Fruit fly (Drosophila melanogaster) whole organism, embryonic: ENCODE data around the gene CG43165.

Experiments used
- Ada2b ChIP-seq: fragments of 200-800 bp; sonication (Bioruptor generic); IDR thresholded peaks from 2 replicates; pipeline ENCODE4 v1.3.6; 2022; ENCODE audit warnings: missing biosample characterization, missing genetic modification characterization
- Bgb ChIP-seq: fragments of 200-800 bp; sonication (Bioruptor generic); IDR thresholded peaks from 2 replicates; pipeline ENCODE4 v1.3.6; 2022; ENCODE audit warnings: missing biosample characterization, missing genetic modification characterization; ENCODE audit not compliant: partially characterized antibody
- CG10209 ChIP-seq: fragments of 200-800 bp; sonication (Bioruptor generic); optimal IDR thresholded peaks from 3 replicates; lab custom pipeline; 2017; ENCODE audit warnings: missing biosample characterization, mild to moderate bottlenecking, missing genetic modification characterization, missing genetic modification reagents
- CG10321 ChIP-seq: fragments of 200-800 bp; sonication (Bioruptor generic); IDR thresholded peaks from 2 replicates; pipeline ENCODE4 v1.3.6; 2022; ENCODE audit warnings: missing biosample characterization, missing genetic modification characterization
- CG11085 ChIP-seq: fragments of 200-800 bp; sonication (Bioruptor generic); IDR thresholded peaks from 2 replicates; pipeline ENCODE4 v1.3.6; 2022; ENCODE audit warnings: missing biosample characterization, missing genetic modification characterization
- CG11504 ChIP-seq: fragments of 200-800 bp; sonication (Bioruptor generic); optimal IDR thresholded peaks from 3 replicates; lab custom pipeline; 2019; ENCODE audit warnings: missing biosample characterization, mild to moderate bottlenecking, missing genetic modification characterization, moderate library complexity
- CG12659 ChIP-seq: fragments of 200-800 bp; sonication (Bioruptor generic); optimal IDR thresholded peaks from 3 replicates; lab custom pipeline; 2017; ENCODE audit warnings: mild to moderate bottlenecking, missing biosample characterization, missing genetic modification reagents, missing genetic modification characterization
- CG13775 ChIP-seq: fragments of 200-800 bp; sonication (Bioruptor generic); optimal IDR thresholded peaks from 3 replicates; lab custom pipeline; 2017; ENCODE audit warnings: missing biosample characterization, mild to moderate bottlenecking, missing genetic modification characterization
- CG14710 ChIP-seq: fragments of 200-800 bp; sonication (Bioruptor generic); optimal IDR thresholded peaks from 3 replicates; lab custom pipeline; 2019; ENCODE audit warnings: missing biosample characterization, mild to moderate bottlenecking, missing genetic modification characterization, moderate library complexity
- CG14860 ChIP-seq: fragments of 200-800 bp; sonication (Bioruptor generic); IDR thresholded peaks from 3 replicates; pipeline ENCODE4 v1.3.6; 2022; ENCODE audit warnings: missing biosample characterization, missing genetic modification characterization; ENCODE audit not compliant: partially characterized antibody
- CG18599 ChIP-seq: fragments of 200-800 bp; sonication (Bioruptor generic); optimal IDR thresholded peaks from 3 replicates; lab custom pipeline; 2017; ENCODE audit warnings: missing biosample characterization, missing genetic modification characterization, mild to moderate bottlenecking, moderate library complexity, missing genetic modification reagents
- CG2129 ChIP-seq: fragments of 200-800 bp; sonication (Bioruptor generic); IDR thresholded peaks from 2 replicates; pipeline ENCODE4 v1.3.6; 2022; ENCODE audit warnings: missing biosample characterization, missing genetic modification characterization; ENCODE audit not compliant: partially characterized antibody
- CG2202 ChIP-seq: fragments of 200-800 bp; sonication (Bioruptor generic); optimal IDR thresholded peaks from 2 replicates; lab custom pipeline; 2018; ENCODE audit warnings: missing biosample characterization, mild to moderate bottlenecking, missing genetic modification characterization
- CG32767 ChIP-seq: fragments of 200-800 bp; sonication (Bioruptor generic); IDR thresholded peaks from 2 replicates; pipeline ENCODE4 v1.3.6; 2022; ENCODE audit warnings: missing biosample characterization, missing genetic modification characterization
- CG34376 ChIP-seq: fragments of 200-800 bp; sonication (Bioruptor generic); optimal IDR thresholded peaks from 2 replicates; lab custom pipeline; 2018; ENCODE audit warnings: missing biosample characterization, mild to moderate bottlenecking, missing genetic modification characterization
- CG3995 ChIP-seq: fragments of 200-800 bp; sonication (Bioruptor generic); optimal IDR thresholded peaks from 3 replicates; lab custom pipeline; 2016; ENCODE audit warnings: missing biosample characterization, missing genetic modification characterization
- CG4820 ChIP-seq: fragments of 200-800 bp; sonication (Bioruptor generic); optimal IDR thresholded peaks from 3 replicates; lab custom pipeline; 2016; ENCODE audit warnings: missing biosample characterization, missing genetic modification characterization
- CG6175 ChIP-seq: fragments of 200-800 bp; sonication (Bioruptor generic); IDR thresholded peaks from 3 replicates; pipeline ENCODE4 v1.3.6; 2022; ENCODE audit warnings: missing biosample characterization, missing genetic modification characterization
- CG8290 ChIP-seq, 3 experiments: fragments of 200-800 bp; sonication (Bioruptor generic); optimal IDR thresholded peaks; 2 replicates each; lab custom pipeline; 2016 to 2019; ENCODE audit warnings: missing biosample characterization in 3 of 3, missing genetic modification characterization in 3 of 3, mild to moderate bottlenecking in 2 of 3, moderate library complexity in 1 of 3
- CTCF ChIP-seq: fragments of 200-800 bp; sonication (Bioruptor generic); optimal IDR thresholded peaks from 2 replicates; lab custom pipeline; 2017; ENCODE audit warnings: missing biosample characterization, mild to moderate bottlenecking, missing genetic modification characterization, moderate library complexity
- H2.0 ChIP-seq: fragments of 200-800 bp; sonication (Bioruptor generic); IDR thresholded peaks from 2 replicates; pipeline ENCODE4 v1.3.6; 2022; ENCODE audit warnings: missing biosample characterization, missing genetic modification characterization
- HLH3B ChIP-seq: fragments of 200-800 bp; sonication (Bioruptor generic); IDR thresholded peaks from 2 replicates; pipeline ENCODE4 v1.3.6; 2022; ENCODE audit warnings: missing biosample characterization, missing genetic modification characterization
- Hmx ChIP-seq: fragments of 200-800 bp; sonication (Bioruptor generic); optimal IDR thresholded peaks from 2 replicates; lab custom pipeline; 2016; ENCODE audit warnings: missing biosample characterization, missing genetic modification characterization
- Lim3 ChIP-seq: fragments of 200-800 bp; sonication (Bioruptor generic); IDR thresholded peaks from 2 replicates; pipeline ENCODE4 v1.3.6; 2022; ENCODE audit warnings: missing biosample characterization, missing genetic modification characterization
- Med ChIP-seq: fragments of 200-800 bp; sonication (Bioruptor generic); peaks from one replicate; lab custom pipeline; 2016; ENCODE audit warnings: missing biosample characterization, missing genetic modification characterization, mild to moderate bottlenecking, inconsistent platforms, moderate library complexity
- Mrtf ChIP-seq: fragments of 200-800 bp; sonication (Bioruptor generic); IDR thresholded peaks from 3 replicates; pipeline ENCODE4 v1.3.6; 2022; ENCODE audit warnings: missing biosample characterization, missing genetic modification characterization
- Stat92E ChIP-seq, 3 experiments: fragments of >200 bp in 2 of 3; fragments of 200-800 bp in 1 of 3; sonication (Bioruptor generic) in 1 of 3; optimal IDR thresholded peaks; 2 replicates each; lab custom pipeline; 2017 to 2019; ENCODE audit warnings: missing biosample characterization in 3 of 3, missing genetic modification characterization in 3 of 3, mild to moderate bottlenecking in 1 of 3, moderate library complexity in 1 of 3
- Trl ChIP-seq, 3 experiments: fragments of >200 bp in 2 of 3; fragments of 200-800 bp in 1 of 3; sonication (Bioruptor generic) in 1 of 3; optimal IDR thresholded peaks; 2 replicates in 1 of 3; 3 replicates in 2 of 3; lab custom pipeline; 2016 to 2017; ENCODE audit warnings: missing biosample characterization in 1 of 3, missing genetic modification characterization in 1 of 3
- bbx ChIP-seq: fragments of 200-800 bp; sonication (Bioruptor generic); IDR thresholded peaks from 2 replicates; pipeline ENCODE4 v1.3.6; 2022; ENCODE audit warnings: missing biosample characterization, missing genetic modification characterization; ENCODE audit not compliant: partially characterized antibody
- bowl ChIP-seq: fragments of 200-800 bp; sonication (Bioruptor generic); IDR thresholded peaks from 2 replicates; pipeline ENCODE4 v1.3.6; 2022; ENCODE audit warnings: missing biosample characterization, missing genetic modification characterization
- chif ChIP-seq, 2 experiments: fragments of 200-800 bp; sonication (Bioruptor generic); optimal IDR thresholded peaks; 3 replicates each; lab custom pipeline; 2016; ENCODE audit warnings: missing biosample characterization in 2 of 2, missing genetic modification characterization in 2 of 2
- chinmo ChIP-seq: fragments of 200-800 bp; sonication (Bioruptor generic); IDR thresholded peaks from 4 replicates; pipeline ENCODE4 v1.3.6; 2022; ENCODE audit warnings: missing biosample characterization, missing genetic modification characterization; ENCODE audit not compliant: partially characterized antibody
- dati ChIP-seq: fragments of 200-800 bp; sonication (Bioruptor generic); IDR thresholded peaks from 2 replicates; pipeline ENCODE4 v1.3.6; 2022; ENCODE audit warnings: missing biosample characterization, missing genetic modification characterization
- dm ChIP-seq: fragments of 200-800 bp; sonication (Bioruptor generic); optimal IDR thresholded peaks from 3 replicates; lab custom pipeline; 2016; ENCODE audit warnings: missing biosample characterization, missing genetic modification characterization
- fd64A ChIP-seq: fragments of 200-800 bp; sonication (Bioruptor generic); optimal IDR thresholded peaks from 3 replicates; lab custom pipeline; 2018; ENCODE audit warnings: missing biosample characterization, mild to moderate bottlenecking, missing genetic modification characterization
- gcm ChIP-seq: fragments of 200-800 bp; sonication (Bioruptor generic); optimal IDR thresholded peaks from 2 replicates; lab custom pipeline; 2019; ENCODE audit warnings: missing biosample characterization, mild to moderate bottlenecking, missing genetic modification characterization, moderate library complexity
- gem ChIP-seq: fragments of 200-800 bp; sonication (Bioruptor generic); optimal IDR thresholded peaks from 2 replicates; lab custom pipeline; 2019; ENCODE audit warnings: missing biosample characterization, mild to moderate bottlenecking, missing genetic modification characterization, moderate library complexity
- grn ChIP-seq: fragments of 200-800 bp; sonication (Bioruptor generic); optimal IDR thresholded peaks from 3 replicates; lab custom pipeline; 2017; ENCODE audit warnings: missing biosample characterization, missing genetic modification characterization
- gro ChIP-seq: fragments of 200-800 bp; sonication (Bioruptor generic); optimal IDR thresholded peaks from 2 replicates; lab custom pipeline; 2016; ENCODE audit warnings: missing biosample characterization, missing genetic modification characterization
- gsb-n ChIP-seq: fragments of 200-800 bp; sonication (Bioruptor generic); optimal IDR thresholded peaks from 3 replicates; lab custom pipeline; 2018; ENCODE audit warnings: missing biosample characterization, mild to moderate bottlenecking, missing genetic modification characterization
- gt ChIP-seq: fragments of 200-800 bp; sonication (Bioruptor generic); IDR thresholded peaks from 2 replicates; pipeline ENCODE4 v1.3.6; 2022; ENCODE audit warnings: missing biosample characterization, missing genetic modification characterization
- jigr1 ChIP-seq: fragments of 200-800 bp; sonication (Bioruptor generic); IDR thresholded peaks from 3 replicates; pipeline ENCODE4 v1.3.6; 2022; ENCODE audit warnings: missing biosample characterization, missing genetic modification characterization
- nau ChIP-seq: fragments of 200-800 bp; sonication (Bioruptor generic); optimal IDR thresholded peaks from 3 replicates; lab custom pipeline; 2017; ENCODE audit warnings: missing biosample characterization, mild to moderate bottlenecking, missing genetic modification characterization, missing genetic modification reagents
- org-1 ChIP-seq: fragments of 200-800 bp; sonication (Bioruptor generic); optimal IDR thresholded peaks from 2 replicates; lab custom pipeline; 2017; ENCODE audit warnings: missing biosample characterization, missing genetic modification characterization
- p53 ChIP-seq: fragments of 200-800 bp; sonication (Bioruptor generic); optimal IDR thresholded peaks from 2 replicates; lab custom pipeline; 2016; ENCODE audit warnings: missing biosample characterization, missing genetic modification characterization
- pan ChIP-seq, 4 experiments: fragments of >200 bp in 3 of 4; fragments of 200-800 bp in 1 of 4; sonication (Bioruptor generic) in 1 of 4; optimal IDR thresholded peaks in 3 of 4; IDR thresholded peaks in 1 of 4; 2 replicates each; pipeline versions ENCODE4 v1.3.6 to Lab custom; 2017 to 2022; ENCODE audit warnings: missing biosample characterization in 2 of 4, missing genetic modification characterization in 2 of 4, mixed read lengths in 1 of 4
- sna ChIP-seq: fragments of 200-800 bp; sonication (Bioruptor generic); IDR thresholded peaks from 2 replicates; pipeline ENCODE4 v1.3.6; 2022; ENCODE audit warnings: missing biosample characterization, missing genetic modification characterization; ENCODE audit not compliant: partially characterized antibody
- trh ChIP-seq: fragments of 200-800 bp; sonication (Bioruptor generic); optimal IDR thresholded peaks from 2 replicates; lab custom pipeline; 2016; ENCODE audit warnings: missing biosample characterization, missing genetic modification characterization

CG43165 gene

dm6 chr2L:3648173-3648972, 46.4 kb downstream of the CG43165 start (continued):
- TF ChIP-seq chinmo (GFP tag; lab: Robert Waterston, UW) = no peak
- TF ChIP-seq dati = no peak
- no peak for TF ChIP-seq CG11085
- TF ChIP-seq fd64A = no peak
- no peak for TF ChIP-seq CG6175 (GFP tag; lab: Robert Waterston, UW)
- peak; percentile 12 for TF ChIP-seq CTCF (GFP tag; lab: Kevin White, UChicago)
- no peak for TF ChIP-seq gt (GFP tag; lab: Robert Waterston, UW)
- TF ChIP-seq CG12659 (GFP tag; lab: Kevin White, UChicago) = no peak
- no peak for TF ChIP-seq CG11504 (tag; lab: Kevin White, UChicago)
- TF ChIP-seq pan (optimal IDR thresholded peaks at IDR 0.05; lab: Kevin White, UChicago) = no peak
- TF ChIP-seq pan (GFP tag; optimal IDR thresholded peaks at IDR 0.05 in 1 of 2, IDR thresholded peaks at IDR 0.05 in 1 of 2) = no peak
- no peak for TF ChIP-seq H2.0 (GFP tag; lab: Robert Waterston, UW)
- no peak; the same call in 1 of the 2 replicates for TF ChIP-seq HLH3B (GFP tag; lab: Robert Waterston, UW)
- no peak for TF ChIP-seq CG10321
- no peak for TF ChIP-seq CG13775 (GFP tag; lab: Kevin White, UChicago)
- TF ChIP-seq CG8290 (GFP tag; optimal IDR thresholded peaks at IDR 0.05; lab: Kevin White, UChicago) = no peak
- no peak for TF ChIP-seq CG8290 (tag; optimal IDR thresholded peaks at IDR 0.05; lab: Kevin White, UChicago)
- TF ChIP-seq dm (GFP tag; lab: Kevin White, UChicago) = no peak
- TF ChIP-seq gcm (GFP tag; lab: Kevin White, UChicago) = peak; percentile 11
- peak; percentile 21 to 41 for TF ChIP-seq Trl (optimal IDR thresholded peaks at IDR 0.05; lab: Kevin White, UChicago)
- TF ChIP-seq Trl (GFP tag; optimal IDR thresholded peaks at IDR 0.05; lab: Kevin White, UChicago) = no peak
- no peak for TF ChIP-seq CG2202 (tag; lab: Kevin White, UChicago)
- TF ChIP-seq bbx = peak; percentile 38; the same call in 1 of the 2 replicates
- no peak for TF ChIP-seq CG34376 (GFP tag; lab: Kevin White, UChicago)
- TF ChIP-seq org-1 (GFP tag; lab: Kevin White, UChicago) = no peak
- no peak for TF ChIP-seq Lim3 (GFP tag; lab: Robert Waterston, UW)
- peak; percentile 70 for TF ChIP-seq sna (GFP tag; lab: Robert Waterston, UW)
- peak; percentile 28 for TF ChIP-seq gem (tag; lab: Kevin White, UChicago)
- TF ChIP-seq Hmx = no peak
- no peak for TF ChIP-seq jigr1
- no peak for TF ChIP-seq Mrtf (GFP tag; lab: Robert Waterston, UW)
- TF ChIP-seq CG32767 (GFP tag; lab: Robert Waterston, UW) = no peak
- no peak for TF ChIP-seq gro (GFP tag; lab: Kevin White, UChicago)
- TF ChIP-seq CG2129 (GFP tag; lab: Robert Waterston, UW) = no peak
- TF ChIP-seq Stat92E (GFP tag; optimal IDR thresholded peaks at IDR 0.05; lab: Kevin White, UChicago) = no peak
- TF ChIP-seq gsb-n (tag; lab: Kevin White, UChicago) = no peak
- TF ChIP-seq trh (GFP tag; lab: Kevin White, UChicago) = no peak
- no peak for TF ChIP-seq p53
- no peak for TF ChIP-seq CG10209 (GFP tag; lab: Kevin White, UChicago)
- no peak for TF ChIP-seq CG14860 (GFP tag; lab: Robert Waterston, UW)
- TF ChIP-seq CG4820 (GFP tag; lab: Kevin White, UChicago) = no peak
- TF ChIP-seq CG14710 (tag; lab: Kevin White, UChicago) = no peak
- TF ChIP-seq CG3995 = no peak
- TF ChIP-seq Ada2b (GFP tag; lab: Robert Waterston, UW) = no peak
- TF ChIP-seq CG18599 = no peak
- TF ChIP-seq Med (GFP tag; lab: Kevin White, UChicago) = no peak
- no peak for TF ChIP-seq bowl (GFP tag; lab: Robert Waterston, UW)
- peak; percentile 40; the same call in 1 of the 2 replicates for TF ChIP-seq Bgb (GFP tag; lab: Robert Waterston, UW)
- no peak for TF ChIP-seq nau (GFP tag; lab: Kevin White, UChicago)
- TF ChIP-seq chif (GFP tag; optimal IDR thresholded peaks at IDR 0.05; lab: Kevin White, UChicago) = no peak
- no peak for TF ChIP-seq grn (GFP tag; lab: Kevin White, UChicago)
